Worm (Caenorhabditis elegans) whole organism, early embryonic: Measurements from ENCODE around the gene cest-16.
A peak's percentile ranks its signal among the peaks of the same experiment; 100 is the strongest.

Experiments used
- B0310.2 ChIP-seq: sonication (generic microtip); optimal IDR thresholded peaks from 2 replicates; lab custom pipeline; 2016; ENCODE audit warnings: mild to moderate bottlenecking, missing genetic modification characterization, missing compliant biosample characterization
- F13C5.2 ChIP-seq: sonication (generic microtip); optimal IDR thresholded peaks from 2 replicates; lab custom pipeline; 2017; ENCODE audit warnings: mild to moderate bottlenecking, missing genetic modification characterization, inconsistent platforms, missing compliant biosample characterization
- aly-1 ChIP-seq: sonication (generic microtip); optimal IDR thresholded peaks from 2 replicates; lab custom pipeline; 2016; ENCODE audit warnings: missing genetic modification characterization, missing compliant biosample characterization
- ama-1 ChIP-seq: fragments of 150-350 bp; optimal IDR thresholded peaks from 2 replicates; lab custom pipeline; 2014
- ceh-13 ChIP-seq: fragments of 200-800 bp; sonication (Bioruptor generic); optimal IDR thresholded peaks from 2 replicates; lab custom pipeline; 2018; ENCODE audit warnings: mild to moderate bottlenecking, missing genetic modification characterization, missing compliant biosample characterization
- ceh-36 ChIP-seq: sonication (generic microtip); optimal IDR thresholded peaks from 2 replicates; lab custom pipeline; 2016; ENCODE audit warnings: missing genetic modification characterization, inconsistent platforms, missing compliant biosample characterization
- ets-7 ChIP-seq: sonication (generic microtip); optimal IDR thresholded peaks from 2 replicates; lab custom pipeline; 2016; ENCODE audit warnings: missing genotype, missing genetic modification characterization, missing compliant biosample characterization
- flt-1 ChIP-seq: fragments of 200-800 bp; sonication (Bioruptor generic); IDR thresholded peaks from 2 replicates; pipeline ENCODE4 v1.3.6; 2022; ENCODE audit warnings: missing genetic modification characterization, missing compliant biosample characterization
- hmbx-1 ChIP-seq: sonication (generic microtip); optimal IDR thresholded peaks from 2 replicates; lab custom pipeline; 2016; ENCODE audit warnings: mild to moderate bottlenecking, missing genetic modification characterization, missing compliant biosample characterization
- hmg-4 ChIP-seq: fragments of 200-800 bp; sonication (Bioruptor generic); optimal IDR thresholded peaks from 2 replicates; lab custom pipeline; 2018; ENCODE audit warnings: mild to moderate bottlenecking, missing genetic modification characterization, missing compliant biosample characterization
- hnd-1 ChIP-seq: sonication (generic microtip); optimal IDR thresholded peaks from 2 replicates; lab custom pipeline; 2016; ENCODE audit warnings: missing genetic modification characterization, missing compliant biosample characterization
- pes-1 ChIP-seq: fragments of 200-800 bp; sonication (Bioruptor generic); IDR thresholded peaks from 2 replicates; pipeline ENCODE4 v1.3.6; 2022; ENCODE audit warnings: missing genetic modification reagents, missing genetic modification characterization, missing compliant biosample characterization
- scrt-1 ChIP-seq: fragments of 200-800 bp; sonication (Bioruptor generic); IDR thresholded peaks from 2 replicates; pipeline ENCODE4 v1.3.6; 2022; ENCODE audit warnings: missing genetic modification characterization, missing compliant biosample characterization
- sea-1 ChIP-seq: fragments of 200-800 bp; sonication (Bioruptor generic); conservative IDR thresholded peaks from 2 replicates; pipeline ENCODE4 v1.3.6; 2022; ENCODE audit warnings: missing genetic modification characterization, missing compliant biosample characterization
- tbx-11 ChIP-seq: fragments of 200-800 bp; sonication (Bioruptor generic); IDR thresholded peaks from 2 replicates; pipeline ENCODE4 v1.3.6; 2022; ENCODE audit warnings: missing genetic modification characterization, missing compliant biosample characterization
- tbx-37 ChIP-seq: fragments of 200-800 bp; sonication (Bioruptor generic); conservative IDR thresholded peaks from 2 replicates; pipeline ENCODE4 v1.3.6; 2022; ENCODE audit warnings: missing genetic modification reagents, missing genetic modification characterization, missing compliant biosample characterization
- tra-4 ChIP-seq: sonication (generic microtip); optimal IDR thresholded peaks from 2 replicates; lab custom pipeline; 2017; ENCODE audit warnings: missing genetic modification characterization, missing compliant biosample characterization

The cest-16 gene

DNA sequence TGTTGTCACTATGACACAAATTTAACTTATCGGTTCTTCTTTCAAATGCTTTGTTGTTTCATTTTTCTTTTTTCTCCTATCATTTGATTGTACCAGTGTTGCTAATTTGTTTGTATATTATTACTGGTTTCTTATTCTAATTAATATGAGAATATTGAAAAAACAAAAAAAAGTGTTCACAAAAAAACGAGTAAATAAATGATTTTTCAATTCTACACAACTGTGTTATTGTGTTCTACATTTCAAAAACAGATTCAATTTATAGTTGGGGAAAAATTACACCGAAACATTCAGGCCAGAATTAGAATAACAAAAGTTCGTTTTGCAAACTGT lies 46.2 kb upstream of the cest-16 start:
- no peak for TF ChIP-seq ets-7 (tag; lab: Kevin White, UChicago)
- TF ChIP-seq aly-1 (tag; lab: Kevin White, UChicago), result no peak
- no peak for TF ChIP-seq hmbx-1 (tag; lab: Kevin White, UChicago)
- no peak for TF ChIP-seq hnd-1 (tag; lab: Kevin White, UChicago)
- TF ChIP-seq ceh-36 (tag; lab: Kevin White, UChicago), result no peak
- TF ChIP-seq pes-1 (GFP tag; lab: Robert Waterston, UW), result no peak
- no peak for TF ChIP-seq scrt-1 (GFP tag; lab: Robert Waterston, UW)
- no peak for TF ChIP-seq hmg-4
- no peak for TF ChIP-seq tra-4
- TF ChIP-seq ceh-13 (GFP tag; lab: Kevin White, UChicago), result no peak
- no peak for TF ChIP-seq F13C5.2 (tag; lab: Kevin White, UChicago)
- no peak for TF ChIP-seq ama-1 (lab: Kevin White, UChicago)
- TF ChIP-seq tbx-11 (GFP tag; lab: Robert Waterston, UW), result no peak
- no peak for TF ChIP-seq B0310.2 (tag; lab: Kevin White, UChicago)
- TF ChIP-seq tbx-37 (GFP tag; lab: Robert Waterston, UW), result no peak
- no peak for TF ChIP-seq flt-1
- no peak for TF ChIP-seq sea-1

DNA sequence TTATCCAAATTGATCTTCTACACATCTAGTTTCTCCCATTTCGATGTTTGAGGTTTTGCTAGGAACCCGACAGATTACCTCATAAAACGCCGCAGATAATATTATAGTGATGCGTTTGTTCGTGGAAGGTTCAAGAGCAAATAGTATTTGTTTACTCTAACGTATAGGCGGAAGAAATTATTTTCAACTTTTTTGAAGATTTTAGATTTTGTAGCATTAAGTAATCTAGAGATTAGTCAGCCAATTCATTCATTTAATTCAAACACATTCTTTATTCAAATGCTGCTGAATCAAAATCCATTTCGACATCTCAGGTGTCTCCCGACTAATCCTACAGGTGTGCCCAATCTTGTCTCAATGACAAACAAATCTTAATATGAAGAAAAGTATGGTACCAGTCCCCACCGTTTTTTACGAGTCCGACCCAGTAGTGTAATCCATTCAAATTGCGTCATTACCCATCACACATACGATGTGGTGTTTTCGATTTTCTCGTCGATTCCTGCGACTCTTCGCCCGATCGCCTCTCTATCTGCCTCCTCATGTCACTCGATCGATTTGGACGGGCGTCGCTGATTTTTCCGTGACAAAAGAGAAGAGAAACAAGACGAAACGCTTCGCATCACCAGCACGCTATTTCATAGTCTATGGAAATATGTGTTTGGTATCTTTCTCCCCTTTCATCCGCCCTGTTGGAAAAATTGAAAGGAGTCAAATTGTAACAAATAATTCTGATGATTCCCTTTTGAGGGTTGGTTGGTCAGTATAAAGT lies 45.7 kb upstream of the cest-16 start:
- TF ChIP-seq pes-1 (GFP tag; lab: Robert Waterston, UW), result 0 out of 2 replicates have a peak, but pooled peaks have one; percentile 11
- no peak for TF ChIP-seq F13C5.2 (tag; lab: Kevin White, UChicago)
- TF ChIP-seq ceh-13 (GFP tag; lab: Kevin White, UChicago), result no peak
- TF ChIP-seq tra-4, result no peak
- TF ChIP-seq aly-1 (tag; lab: Kevin White, UChicago), result no peak
- TF ChIP-seq sea-1, result peak; percentile 56; the same call in 1 of the 2 replicates
- TF ChIP-seq ceh-36 (tag; lab: Kevin White, UChicago), result peak; percentile 24
- TF ChIP-seq tbx-11 (GFP tag; lab: Robert Waterston, UW), result no peak
- TF ChIP-seq ets-7 (tag; lab: Kevin White, UChicago), result no peak
- no peak for TF ChIP-seq B0310.2 (tag; lab: Kevin White, UChicago)
- no peak for TF ChIP-seq hmbx-1 (tag; lab: Kevin White, UChicago)
- TF ChIP-seq scrt-1 (GFP tag; lab: Robert Waterston, UW), result no peak
- TF ChIP-seq tbx-37 (GFP tag; lab: Robert Waterston, UW), result no peak
- TF ChIP-seq ama-1 (lab: Kevin White, UChicago), result no peak
- TF ChIP-seq flt-1, result no peak
- TF ChIP-seq hmg-4, result peak; percentile 67
- TF ChIP-seq hnd-1 (tag; lab: Kevin White, UChicago), result no peak

DNA sequence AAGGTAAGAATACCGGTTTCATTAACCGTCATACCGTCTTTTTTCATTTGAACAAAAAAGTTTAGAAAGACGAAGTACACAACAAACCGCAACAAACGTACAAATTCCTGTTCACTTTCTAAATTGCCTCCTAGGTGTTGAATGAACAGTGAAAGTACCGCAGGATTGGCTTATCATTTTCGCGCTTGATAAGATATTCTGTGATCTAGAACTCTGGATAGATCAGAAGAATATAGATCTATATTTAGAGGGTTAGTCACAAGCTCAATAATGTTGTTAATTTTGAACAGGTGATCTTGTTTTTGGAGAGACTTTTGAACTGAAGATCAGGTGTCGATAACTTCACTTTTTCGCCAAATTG lies 45.1 kb upstream of the cest-16 start:
- TF ChIP-seq B0310.2 (tag; lab: Kevin White, UChicago) (no peak), hnd-1 (tag; lab: Kevin White, UChicago) (no peak), ceh-13 (GFP tag; lab: Kevin White, UChicago) (no peak), hmbx-1 (tag; lab: Kevin White, UChicago) (no peak), flt-1 (no peak), tra-4 (no peak), hmg-4 (no peak)

ce11 chrX:6255561-6255960 lies 44.2 kb upstream of the cest-16 start:
- TF ChIP-seq aly-1 (tag; lab: Kevin White, UChicago) (no peak), flt-1 (no peak), sea-1 (0 out of 2 replicates have a peak, but pooled peaks have one; percentile 32), tbx-37 (GFP tag; lab: Robert Waterston, UW) (no peak), pes-1 (GFP tag; lab: Robert Waterston, UW) (no peak), ceh-13 (GFP tag; lab: Kevin White, UChicago) (no peak), hnd-1 (tag; lab: Kevin White, UChicago) (no peak), ama-1 (lab: Kevin White, UChicago) (no peak), tra-4 (no peak), hmg-4 (peak; percentile 58), tbx-11 (GFP tag; lab: Robert Waterston, UW) (0 out of 2 replicates have a peak, but pooled peaks have one; percentile 35), F13C5.2 (tag; lab: Kevin White, UChicago) (no peak), ceh-36 (tag; lab: Kevin White, UChicago) (peak; percentile 49), B0310.2 (tag; lab: Kevin White, UChicago) (no peak), ets-7 (tag; lab: Kevin White, UChicago) (peak; percentile 6)

DNA sequence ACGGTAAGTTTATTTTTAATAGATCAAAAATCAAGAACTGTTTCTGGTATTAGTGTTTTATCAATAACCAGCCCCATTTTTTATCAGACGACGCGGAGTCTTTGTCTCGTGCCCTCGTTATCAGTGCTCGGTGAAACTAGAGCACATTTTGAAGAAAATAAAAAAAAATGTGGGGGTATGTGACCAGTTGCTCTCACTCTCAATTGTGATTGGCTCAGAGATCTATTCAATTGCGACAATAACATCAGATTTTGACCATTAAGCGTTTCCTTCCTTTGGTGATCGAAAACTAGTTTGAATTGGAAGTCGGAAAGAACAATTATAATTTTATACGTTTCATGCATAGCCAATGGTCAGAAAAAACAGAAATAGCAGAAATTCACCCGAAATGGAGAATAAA lies 43.3 kb upstream of the cest-16 start:
- TF ChIP-seq hnd-1 (tag; lab: Kevin White, UChicago), result no peak
- TF ChIP-seq ets-7 (tag; lab: Kevin White, UChicago), result no peak
- no peak for TF ChIP-seq tra-4
- no peak for TF ChIP-seq hmg-4
- TF ChIP-seq hmbx-1 (tag; lab: Kevin White, UChicago), result no peak
- TF ChIP-seq scrt-1 (GFP tag; lab: Robert Waterston, UW), result no peak
- no peak for TF ChIP-seq F13C5.2 (tag; lab: Kevin White, UChicago)
- no peak for TF ChIP-seq ceh-36 (tag; lab: Kevin White, UChicago)
- no peak for TF ChIP-seq sea-1
- no peak for TF ChIP-seq pes-1 (GFP tag; lab: Robert Waterston, UW)
- TF ChIP-seq tbx-11 (GFP tag; lab: Robert Waterston, UW), result no peak
- no peak for TF ChIP-seq aly-1 (tag; lab: Kevin White, UChicago)
- no peak for TF ChIP-seq ceh-13 (GFP tag; lab: Kevin White, UChicago)
- TF ChIP-seq ama-1 (lab: Kevin White, UChicago), result no peak
- TF ChIP-seq tbx-37 (GFP tag; lab: Robert Waterston, UW), result no peak
- TF ChIP-seq B0310.2 (tag; lab: Kevin White, UChicago), result no peak
- TF ChIP-seq flt-1, result no peak

DNA sequence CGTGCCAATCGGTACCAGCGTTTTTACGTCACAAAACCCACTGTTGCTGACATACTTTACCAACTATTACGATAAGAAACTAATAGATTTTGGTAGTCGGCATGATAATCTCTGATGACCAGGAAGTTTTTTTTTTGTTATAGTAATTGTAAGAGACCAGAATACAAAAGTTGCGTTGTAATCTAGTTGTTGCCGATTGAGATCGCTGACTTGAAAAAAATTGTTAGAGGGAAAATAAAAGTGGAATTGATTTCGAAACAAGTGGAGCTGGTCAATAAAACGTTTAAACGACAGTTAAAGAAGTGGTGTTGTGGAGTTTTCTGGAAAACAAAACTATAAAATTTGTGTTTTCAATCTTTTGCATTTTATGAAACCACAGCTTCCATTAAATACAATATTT lies 42.8 kb upstream of the cest-16 start:
- TF ChIP-seq B0310.2 (tag; lab: Kevin White, UChicago), result no peak

DNA sequence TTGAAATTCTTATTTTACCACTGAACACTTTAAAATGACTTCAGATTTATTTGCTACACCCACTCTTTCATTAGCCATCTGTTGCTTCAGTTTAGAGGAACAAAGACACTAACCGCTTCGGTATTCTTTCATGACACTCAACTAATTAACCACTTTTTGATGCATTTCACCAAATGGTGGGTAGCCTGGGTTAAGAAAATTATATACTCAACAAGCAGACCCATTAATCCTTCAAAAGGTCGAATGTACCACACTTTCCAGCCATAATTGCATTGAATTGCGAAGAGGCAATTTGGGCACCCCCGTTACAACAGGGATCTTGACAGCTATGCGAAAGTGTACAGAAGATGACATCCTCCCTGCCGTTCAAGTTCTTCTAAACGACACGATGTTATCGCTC lies 41.3 kb upstream of the cest-16 start:
- TF ChIP-seq hmbx-1 (tag; lab: Kevin White, UChicago), result no peak
- TF ChIP-seq hmg-4, result peak; percentile 17
